Fruit fly (Drosophila melanogaster) whole organism, prepupa: ENCODE measurements around the gene CG8851.
A peak's percentile ranks its signal among the peaks of the same experiment; 100 is the strongest.

Source experiments
- Blimp-1 ChIP-seq: fragments of 200-800 bp; sonication (Bioruptor generic); optimal IDR thresholded peaks from 3 replicates; lab custom pipeline; 2017; ENCODE audit warnings: missing biosample characterization, missing genetic modification characterization, mild to moderate bottlenecking, moderate library complexity, missing genetic modification reagents
- CG10631 ChIP-seq: fragments of 200-800 bp; sonication (Bioruptor generic); optimal IDR thresholded peaks from 2 replicates; lab custom pipeline; 2016; ENCODE audit warnings: missing biosample characterization, missing genetic modification characterization
- CG10669 ChIP-seq: fragments of 200-800 bp; sonication (Bioruptor generic); optimal IDR thresholded peaks from 3 replicates; lab custom pipeline; 2018; ENCODE audit warnings: missing biosample characterization, mild to moderate bottlenecking, missing genetic modification characterization, moderate library complexity
- CG11294 ChIP-seq: fragments of 200-800 bp; sonication (Bioruptor generic); IDR thresholded peaks from 2 replicates; pipeline ENCODE4 v1.3.6; 2022; ENCODE audit warnings: missing biosample characterization, missing genetic modification characterization
- CG11762 ChIP-seq: fragments of 200-800 bp; sonication (Bioruptor generic); optimal IDR thresholded peaks from 3 replicates; lab custom pipeline; 2016; ENCODE audit warnings: missing biosample characterization, missing genetic modification characterization; ENCODE audit not compliant: insufficient read depth
- CG11902 ChIP-seq: fragments of 200-800 bp; sonication (Bioruptor generic); optimal IDR thresholded peaks from 3 replicates; lab custom pipeline; 2016; ENCODE audit warnings: missing biosample characterization, missing genetic modification characterization
- CG15336 ChIP-seq: fragments of 200-800 bp; sonication (Bioruptor generic); IDR thresholded peaks from 2 replicates; pipeline ENCODE4 v1.3.6; 2022; ENCODE audit warnings: missing biosample characterization, missing genetic modification characterization
- CG1621 ChIP-seq: fragments of 200-800 bp; sonication (Bioruptor generic); optimal IDR thresholded peaks from 3 replicates; lab custom pipeline; 2018; ENCODE audit warnings: missing biosample characterization, mild to moderate bottlenecking, missing genetic modification characterization
- CG3032 ChIP-seq: fragments of 200-800 bp; optimal IDR thresholded peaks from 2 replicates; lab custom pipeline; 2019; ENCODE audit warnings: missing biosample characterization, mild to moderate bottlenecking, missing genetic modification characterization, moderate library complexity
- CG31627 ChIP-seq: fragments of 200-800 bp; sonication (Bioruptor generic); optimal IDR thresholded peaks from 3 replicates; lab custom pipeline; 2016; ENCODE audit warnings: missing biosample characterization, missing genetic modification characterization
- CG32006 ChIP-seq: fragments of 200-800 bp; sonication (Bioruptor generic); optimal IDR thresholded peaks from 3 replicates; lab custom pipeline; 2017; ENCODE audit warnings: missing biosample characterization, mild to moderate bottlenecking, missing genetic modification characterization
- CG34406 ChIP-seq: fragments of 200-800 bp; sonication (Bioruptor generic); optimal IDR thresholded peaks from 3 replicates; lab custom pipeline; 2016; ENCODE audit warnings: missing biosample characterization, missing genetic modification characterization
- CG3919 ChIP-seq: fragments of 200-800 bp; sonication (Bioruptor generic); optimal IDR thresholded peaks from 3 replicates; lab custom pipeline; 2016; ENCODE audit warnings: missing biosample characterization, missing genetic modification characterization
- CG4318 ChIP-seq: fragments of 200-800 bp; sonication (Bioruptor generic); optimal IDR thresholded peaks from 3 replicates; lab custom pipeline; 2017; ENCODE audit warnings: missing biosample characterization, mild to moderate bottlenecking, missing genetic modification characterization
- CG6163 ChIP-seq: fragments of 200-800 bp; sonication (Bioruptor generic); IDR thresholded peaks from 3 replicates; pipeline ENCODE4 v1.3.6; 2022; ENCODE audit warnings: missing biosample characterization, missing genetic modification characterization
- CG6808 ChIP-seq: fragments of 200-800 bp; sonication (Bioruptor generic); optimal IDR thresholded peaks from 3 replicates; lab custom pipeline; 2017; ENCODE audit warnings: missing biosample characterization, missing genetic modification characterization, mild to moderate bottlenecking, moderate library complexity, missing genetic modification reagents
- CG6854 ChIP-seq: fragments of 200-800 bp; sonication (Bioruptor generic); optimal IDR thresholded peaks from 2 replicates; lab custom pipeline; 2017; ENCODE audit warnings: missing biosample characterization, mild to moderate bottlenecking, missing genetic modification characterization
- CG8119 ChIP-seq: fragments of 200-800 bp; sonication (Bioruptor generic); IDR thresholded peaks from 3 replicates; pipeline ENCODE4 v1.3.6; 2022; ENCODE audit warnings: missing biosample characterization, missing genetic modification characterization
- CG8319 ChIP-seq: fragments of 200-800 bp; sonication (Bioruptor generic); optimal IDR thresholded peaks from 3 replicates; lab custom pipeline; 2016; ENCODE audit warnings: missing biosample characterization, missing genetic modification characterization
- Eip75B ChIP-seq: fragments of 200-800 bp; sonication (Bioruptor generic); optimal IDR thresholded peaks from 3 replicates; lab custom pipeline; 2016; ENCODE audit warnings: missing biosample characterization, missing genetic modification characterization
- Eip78C ChIP-seq: fragments of 200-800 bp; sonication (Bioruptor generic); peaks from one replicate; lab custom pipeline; 2016; ENCODE audit warnings: missing biosample characterization, missing genetic modification characterization
- Eip93F ChIP-seq: fragments of 200-800 bp; sonication (Bioruptor generic); optimal IDR thresholded peaks from 2 replicates; lab custom pipeline; 2016; ENCODE audit warnings: missing biosample characterization, mild to moderate bottlenecking, missing genetic modification characterization
- Ets21C ChIP-seq: fragments of 200-800 bp; sonication (Bioruptor generic); optimal IDR thresholded peaks from 3 replicates; lab custom pipeline; 2016; ENCODE audit warnings: missing biosample characterization, missing genetic modification characterization
- Hr39 ChIP-seq: fragments of 200-800 bp; sonication (Bioruptor generic); optimal IDR thresholded peaks from 2 replicates; lab custom pipeline; 2016; ENCODE audit warnings: missing biosample characterization, missing genetic modification characterization
- Hr4 ChIP-seq: fragments of 200-800 bp; sonication (Bioruptor generic); optimal IDR thresholded peaks from 3 replicates; lab custom pipeline; 2016; ENCODE audit warnings: missing biosample characterization, missing genetic modification characterization
- OdsH ChIP-seq: fragments of 200-800 bp; sonication (Bioruptor generic); optimal IDR thresholded peaks from 3 replicates; lab custom pipeline; 2016; ENCODE audit warnings: missing biosample characterization, missing genetic modification characterization
- Sox102F ChIP-seq: fragments of 200-800 bp; sonication (Bioruptor generic); optimal IDR thresholded peaks from 2 replicates; lab custom pipeline; 2016; ENCODE audit warnings: missing biosample characterization, mild to moderate bottlenecking, missing genetic modification characterization
- Sox15 ChIP-seq: fragments of 200-800 bp; sonication (Bioruptor generic); optimal IDR thresholded peaks from 3 replicates; lab custom pipeline; 2016; ENCODE audit warnings: missing biosample characterization, missing genetic modification characterization
- achi ChIP-seq: fragments of 200-800 bp; sonication (Bioruptor generic); optimal IDR thresholded peaks from 3 replicates; lab custom pipeline; 2016; ENCODE audit warnings: missing biosample characterization, missing genetic modification characterization
- acj6 ChIP-seq: fragments of 200-800 bp; sonication (Bioruptor generic); optimal IDR thresholded peaks from 3 replicates; lab custom pipeline; 2016; ENCODE audit warnings: missing biosample characterization, missing genetic modification characterization
- eg ChIP-seq: fragments of 200-800 bp; sonication (Bioruptor generic); IDR thresholded peaks from 3 replicates; pipeline ENCODE4 v1.3.6; 2022; ENCODE audit warnings: missing biosample characterization, missing genetic modification characterization
- esn ChIP-seq: fragments of 200-800 bp; sonication (Bioruptor generic); optimal IDR thresholded peaks from 2 replicates; lab custom pipeline; 2016; ENCODE audit warnings: missing biosample characterization, mild to moderate bottlenecking, missing genetic modification characterization, moderate library complexity
- fd59A ChIP-seq: fragments of 200-800 bp; sonication (Bioruptor generic); optimal IDR thresholded peaks from 2 replicates; lab custom pipeline; 2017; ENCODE audit warnings: missing biosample characterization, mild to moderate bottlenecking, missing genetic modification characterization, missing genetic modification reagents
- fd85E ChIP-seq: fragments of 200-800 bp; sonication (Bioruptor generic); optimal IDR thresholded peaks from 3 replicates; lab custom pipeline; 2016; ENCODE audit warnings: missing biosample characterization, missing genetic modification characterization
- fkh ChIP-seq: fragments of 200-800 bp; sonication (Bioruptor generic); optimal IDR thresholded peaks from 3 replicates; lab custom pipeline; 2017; ENCODE audit warnings: missing biosample characterization, mild to moderate bottlenecking, missing genetic modification characterization, moderate library complexity
- pdm3 ChIP-seq: fragments of 200-800 bp; sonication (Bioruptor generic); optimal IDR thresholded peaks from 3 replicates; lab custom pipeline; 2016; ENCODE audit warnings: missing biosample characterization, missing genetic modification characterization
- salr ChIP-seq, 2 experiments: fragments of 200-800 bp; sonication (Bioruptor generic); optimal IDR thresholded peaks; 3 replicates each; lab custom pipeline; 2016 to 2018; ENCODE audit warnings: missing biosample characterization in 2 of 2, missing genetic modification characterization in 2 of 2, mild to moderate bottlenecking in 1 of 2
- spab ChIP-seq: fragments of 200-800 bp; sonication (Bioruptor generic); optimal IDR thresholded peaks from 2 replicates; lab custom pipeline; 2017; ENCODE audit warnings: missing biosample characterization, mild to moderate bottlenecking, missing genetic modification characterization, missing genetic modification reagents
- ss ChIP-seq, 2 experiments: fragments of 200-800 bp; sonication (Bioruptor generic); optimal IDR thresholded peaks; 2 replicates in 1 of 2; 3 replicates in 1 of 2; lab custom pipeline; 2017 to 2018; ENCODE audit warnings: mild to moderate bottlenecking in 2 of 2, missing biosample characterization in 2 of 2, missing genetic modification characterization in 2 of 2, moderate library complexity in 1 of 2
- svp ChIP-seq: fragments of 200-800 bp; sonication (Bioruptor generic); peaks from one replicate; lab custom pipeline; 2016; ENCODE audit warnings: missing biosample characterization, missing genetic modification characterization
- topi ChIP-seq: fragments of 200-800 bp; sonication (Bioruptor generic); optimal IDR thresholded peaks from 3 replicates; lab custom pipeline; 2016; ENCODE audit warnings: missing biosample characterization, missing genetic modification characterization
- vri ChIP-seq: fragments of 200-800 bp; sonication (Bioruptor generic); optimal IDR thresholded peaks from 3 replicates; lab custom pipeline; 2016; ENCODE audit warnings: missing biosample characterization, mild to moderate bottlenecking, missing genetic modification characterization

CG8851 gene

dm6 chr2L:3478034-3478880 is 41.2 kb upstream of the CG8851 start, which contains the start of gene Thor (continued):
- TF ChIP-seq CG10669 (GFP tag; lab: Kevin White, UChicago) (no peak), Eip93F (GFP tag; lab: Kevin White, UChicago) (no peak), fkh (GFP tag; lab: Kevin White, UChicago) (peak; percentile 98), eg (GFP tag; lab: Robert Waterston, UW) (peak; percentile 71; the same call in 2 of the 3 replicates), CG3919 (GFP tag; lab: Kevin White, UChicago) (peak; percentile 49), fd85E (GFP tag; lab: Kevin White, UChicago) (peak; percentile 38), Ets21C (GFP tag; lab: Kevin White, UChicago) (no peak), CG1621 (tag; lab: Kevin White, UChicago) (peak; percentile 7), pdm3 (GFP tag; lab: Kevin White, UChicago) (no peak), CG4318 (no peak)

- TF ChIP-seq fkh (GFP tag; lab: Kevin White, UChicago), result peak; percentile 12
- TF ChIP-seq vri (GFP tag; lab: Kevin White, UChicago), result peak; percentile 46
- no peak for TF ChIP-seq Sox102F (GFP tag; lab: Kevin White, UChicago)
- TF ChIP-seq svp, result peak; percentile 50
Measured at dm6 chr2L:3479697-3480442, 39.6 kb upstream of the CG8851 start.

- no peak for TF ChIP-seq ss (GFP tag; optimal IDR thresholded peaks at IDR 0.05; lab: Kevin White, UChicago)
- peak; percentile 8 for TF ChIP-seq esn
- TF ChIP-seq CG6163 (GFP tag; lab: Robert Waterston, UW), result no peak
- peak; percentile 41 for TF ChIP-seq Eip78C (GFP tag; lab: Kevin White, UChicago)
- no peak for TF ChIP-seq CG6808
- no peak for TF ChIP-seq CG10669 (GFP tag; lab: Kevin White, UChicago)
- peak; percentile 21 for TF ChIP-seq pdm3 (GFP tag; lab: Kevin White, UChicago)
- TF ChIP-seq Hr39 (GFP tag; lab: Kevin White, UChicago), result no peak
- no peak for TF ChIP-seq CG11294 (GFP tag; lab: Robert Waterston, UW)
- TF ChIP-seq CG31627 (GFP tag; lab: Kevin White, UChicago), result no peak
- TF ChIP-seq OdsH (GFP tag; lab: Kevin White, UChicago), result no peak
- TF ChIP-seq fd59A (GFP tag; lab: Kevin White, UChicago), result no peak
- TF ChIP-seq svp, result peak; percentile 55
- no peak for TF ChIP-seq salr (GFP tag; optimal IDR thresholded peaks at IDR 0.05; lab: Kevin White, UChicago)
Measured at dm6 chr2L:3480443-3480839, 39.0 kb upstream of the CG8851 start.

- no peak for TF ChIP-seq CG34406
- TF ChIP-seq salr (GFP tag; optimal IDR thresholded peaks at IDR 0.05; lab: Kevin White, UChicago), result no peak
- TF ChIP-seq CG10631 (GFP tag; lab: Kevin White, UChicago), result no peak
- TF ChIP-seq acj6 (GFP tag; lab: Kevin White, UChicago), result no peak
- TF ChIP-seq CG11902 (GFP tag; lab: Kevin White, UChicago), result no peak
- no peak for TF ChIP-seq CG8319 (GFP tag; lab: Kevin White, UChicago)
- peak; percentile 35 for TF ChIP-seq achi (GFP tag; lab: Kevin White, UChicago)
- TF ChIP-seq CG31627 (GFP tag; lab: Kevin White, UChicago), result no peak
- TF ChIP-seq fd85E (GFP tag; lab: Kevin White, UChicago), result no peak
- no peak for TF ChIP-seq Blimp-1 (GFP tag; lab: Kevin White, UChicago)
- no peak for TF ChIP-seq svp
- TF ChIP-seq Eip75B (GFP tag; lab: Kevin White, UChicago), result no peak
- no peak for TF ChIP-seq esn
- TF ChIP-seq spab (GFP tag; lab: Kevin White, UChicago), result no peak
- TF ChIP-seq CG3032, result no peak
- TF ChIP-seq CG11762 (GFP tag; lab: Kevin White, UChicago), result peak; percentile 39
- TF ChIP-seq CG32006 (GFP tag; lab: Kevin White, UChicago), result peak; percentile 74
- peak; percentile 52 for TF ChIP-seq pdm3 (GFP tag; lab: Kevin White, UChicago)
- peak; percentile 82 for TF ChIP-seq Hr4 (GFP tag; lab: Kevin White, UChicago)
- TF ChIP-seq CG8119 (GFP tag; lab: Robert Waterston, UW), result peak; percentile 84
- TF ChIP-seq CG15336, result peak; percentile 86
- peak; percentile 0 for TF ChIP-seq topi (GFP tag; lab: Kevin White, UChicago)
- TF ChIP-seq Sox15 (GFP tag; lab: Kevin White, UChicago), result no peak
- TF ChIP-seq CG6854 (GFP tag; lab: Kevin White, UChicago), result no peak
- peak; percentile 55 for TF ChIP-seq CG4318
Measured at dm6 chr2L:3482037-3482436, 37.4 kb upstream of the CG8851 start.
